Worm (Caenorhabditis elegans): ENCODE measurements around the gene F16B12.1.

Gene F16B12.1

DNA sequence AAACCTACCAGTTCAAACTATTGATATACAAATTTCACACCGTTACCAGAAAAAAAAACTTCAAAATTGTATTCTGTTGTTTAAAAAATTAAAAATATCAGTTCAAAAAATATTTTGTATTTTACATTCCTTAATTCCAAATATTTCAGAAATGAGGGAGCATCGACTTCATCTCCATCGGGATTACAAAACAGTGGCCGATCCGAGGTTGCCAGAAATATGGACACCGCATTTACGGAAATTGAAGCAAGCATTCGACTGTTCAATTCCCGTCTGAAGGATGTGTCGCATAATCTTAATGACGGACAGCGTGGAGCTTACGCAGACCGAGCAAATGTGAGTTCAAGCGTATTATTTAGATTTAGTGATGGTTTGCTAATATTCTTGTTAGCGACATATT is 47.4 kb downstream of the F16B12.1 start:
- TF ChIP-seq nhr-43 (tag; optimal IDR thresholded peaks at IDR 0.05; ENCODE audit: poor library complexity, severe bottlenecking) (no peak), nhr-12 (tag; optimal IDR thresholded peaks at IDR 0.05) (no peak), elt-2 (tag; optimal IDR thresholded peaks at IDR 0.05) (no peak), eor-1 (tag; optimal IDR thresholded peaks at IDR 0.05) (no peak), nhr-76 (tag; optimal IDR thresholded peaks at IDR 0.05) (no peak), mml-1 (tag; optimal IDR thresholded peaks at IDR 0.05) (no peak), unc-62 (GFP tag; optimal IDR thresholded peaks at IDR 0.05) (no peak), aly-2 (tag; optimal IDR thresholded peaks at IDR 0.05) (no peak), nhr-28 (tag; optimal IDR thresholded peaks at IDR 0.05) (no peak), ztf-11 (tag; optimal IDR thresholded peaks at IDR 0.05) (no peak), tbx-2 (tag; optimal IDR thresholded peaks at IDR 0.05) (no peak), nhr-67 (tag; optimal IDR thresholded peaks at IDR 0.05) (no peak), fkh-2 (tag; optimal IDR thresholded peaks at IDR 0.05) (no peak), nhr-11 (tag; optimal IDR thresholded peaks at IDR 0.05) (no peak), snpc-4 (tag; optimal IDR thresholded peaks at IDR 0.05) (no peak), nhr-23 (tag; optimal IDR thresholded peaks at IDR 0.05) (no peak), R02D3.7 (tag; optimal IDR thresholded peaks at IDR 0.05) (no peak), elt-3 (tag; optimal IDR thresholded peaks at IDR 0.05) (no peak), lsy-12 (tag; optimal IDR thresholded peaks at IDR 0.05) (no peak), nfya-1 (tag; optimal IDR thresholded peaks at IDR 0.05; ENCODE audit: insufficient read depth) (no peak)

DNA sequence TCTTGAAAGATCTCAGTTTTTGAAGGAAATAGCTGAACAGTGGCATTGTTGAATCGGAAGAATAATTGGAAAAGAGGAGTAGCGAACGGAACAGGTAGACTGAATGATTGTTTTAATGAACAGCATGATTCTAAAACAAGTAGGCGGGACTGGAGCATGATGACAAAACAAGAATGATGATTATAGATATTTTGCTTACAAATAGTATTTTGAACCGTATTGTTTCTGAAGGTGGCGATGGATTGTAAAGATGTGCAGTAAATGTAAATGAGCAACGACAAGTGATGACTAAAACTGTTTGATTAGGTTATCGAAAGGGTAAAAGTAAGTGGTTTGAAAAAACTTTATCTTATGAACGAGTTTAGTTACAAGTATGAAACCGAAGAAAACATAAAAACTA is 48.9 kb downstream of the F16B12.1 start, which contains the start of gene F28H6.8:
F28H6.8 (minus strand) TSS at position 101 of the 400 bp plus-strand sequence.
- TF ChIP-seq lin-15B (tag; optimal IDR thresholded peaks at IDR 0.05) (no peak), nhr-12 (tag; optimal IDR thresholded peaks at IDR 0.05) (no peak), nhr-28 (tag; optimal IDR thresholded peaks at IDR 0.05) (no peak), fos-1 (tag; optimal IDR thresholded peaks at IDR 0.05) (no peak), zag-1 (tag; optimal IDR thresholded peaks at IDR 0.05) (no peak), hmg-11 (tag; optimal IDR thresholded peaks at IDR 0.05) (no peak), jun-1 (tag; optimal IDR thresholded peaks at IDR 0.05) (no peak), nhr-23 (tag; optimal IDR thresholded peaks at IDR 0.05) (no peak), ama-1 (optimal IDR thresholded peaks at IDR 0.05) (no peak), ceh-16 (tag; optimal IDR thresholded peaks at IDR 0.05) (no peak), nhr-76 (tag; optimal IDR thresholded peaks at IDR 0.05) (no peak), daf-12 (tag; optimal IDR thresholded peaks at IDR 0.05) (no peak), ceh-9 (tag; optimal IDR thresholded peaks at IDR 0.05) (no peak), R02D3.7 (tag; optimal IDR thresholded peaks at IDR 0.05) (no peak), egl-5 (tag; optimal IDR thresholded peaks at IDR 0.05) (no peak), egl-27 (tag; optimal IDR thresholded peaks at IDR 0.05) (no peak), nfya-1 (tag; optimal IDR thresholded peaks at IDR 0.05; ENCODE audit: insufficient read depth) (no peak), tbx-2 (tag; optimal IDR thresholded peaks at IDR 0.05) (no peak)

DNA sequence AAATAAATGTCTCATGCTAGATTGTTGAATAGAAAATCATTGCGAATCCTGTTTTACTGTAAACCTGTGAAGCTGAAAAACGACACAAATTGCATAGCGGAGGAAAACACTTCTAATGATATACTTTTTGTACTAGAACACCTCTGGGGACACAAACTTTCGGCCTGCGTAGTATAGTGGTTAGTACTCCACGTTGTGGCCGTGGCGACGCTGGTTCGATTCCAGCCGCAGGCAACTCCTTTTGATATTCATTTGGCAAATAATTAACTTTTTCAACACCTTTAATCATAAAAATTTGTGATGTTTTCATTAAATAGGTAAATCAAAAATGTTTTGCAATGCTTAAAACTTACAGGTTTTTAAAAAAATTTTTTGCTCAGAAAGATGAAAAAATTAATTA is 49.6 kb downstream of the F16B12.1 start:
- TF ChIP-seq nhr-67 (tag; optimal IDR thresholded peaks at IDR 0.05) (no peak), zag-1 (tag; optimal IDR thresholded peaks at IDR 0.05) (no peak), nhr-23 (tag; optimal IDR thresholded peaks at IDR 0.05) (no peak), nhr-77 (tag; optimal IDR thresholded peaks at IDR 0.05) (no peak), fos-1 (tag; optimal IDR thresholded peaks at IDR 0.05) (no peak), ztf-4 (tag; optimal IDR thresholded peaks at IDR 0.05) (no peak), egl-27 (tag; optimal IDR thresholded peaks at IDR 0.05) (no peak), fkh-2 (tag; optimal IDR thresholded peaks at IDR 0.05) (no peak), nhr-76 (tag; optimal IDR thresholded peaks at IDR 0.05) (no peak), ama-1 (optimal IDR thresholded peaks at IDR 0.05) (no peak), sea-2 (GFP tag; optimal IDR thresholded peaks at IDR 0.05) (no peak), elt-2 (tag; optimal IDR thresholded peaks at IDR 0.05) (no peak)
